Fruit fly (Drosophila melanogaster) whole organism, prepupa: Measurements from ENCODE around the gene CG14641.
"Not testable (repeated sequence)": the region's sequence is repeated elsewhere in the genome, so short reads cannot be mapped to it uniquely, and the experiment has no call there.

Experiments used
- Blimp-1 ChIP-seq: fragments of 200-800 bp; sonication (Bioruptor generic); optimal IDR thresholded peaks from 3 replicates; lab custom pipeline; 2017; ENCODE audit warnings: missing biosample characterization, missing genetic modification characterization, mild to moderate bottlenecking, moderate library complexity, missing genetic modification reagents
- CG10631 ChIP-seq: fragments of 200-800 bp; sonication (Bioruptor generic); optimal IDR thresholded peaks from 2 replicates; lab custom pipeline; 2016; ENCODE audit warnings: missing biosample characterization, missing genetic modification characterization
- CG10669 ChIP-seq: fragments of 200-800 bp; sonication (Bioruptor generic); optimal IDR thresholded peaks from 3 replicates; lab custom pipeline; 2018; ENCODE audit warnings: missing biosample characterization, mild to moderate bottlenecking, missing genetic modification characterization, moderate library complexity
- CG11294 ChIP-seq: fragments of 200-800 bp; sonication (Bioruptor generic); IDR thresholded peaks from 2 replicates; pipeline ENCODE4 v1.3.6; 2022; ENCODE audit warnings: missing biosample characterization, missing genetic modification characterization
- CG15336 ChIP-seq: fragments of 200-800 bp; sonication (Bioruptor generic); IDR thresholded peaks from 2 replicates; pipeline ENCODE4 v1.3.6; 2022; ENCODE audit warnings: missing biosample characterization, missing genetic modification characterization
- CG1621 ChIP-seq: fragments of 200-800 bp; sonication (Bioruptor generic); optimal IDR thresholded peaks from 3 replicates; lab custom pipeline; 2018; ENCODE audit warnings: missing biosample characterization, mild to moderate bottlenecking, missing genetic modification characterization
- CG16779 ChIP-seq: fragments of 200-800 bp; sonication (Bioruptor generic); optimal IDR thresholded peaks from 3 replicates; lab custom pipeline; 2017; ENCODE audit warnings: missing biosample characterization, mild to moderate bottlenecking, missing genetic modification characterization
- CG31627 ChIP-seq: fragments of 200-800 bp; sonication (Bioruptor generic); optimal IDR thresholded peaks from 3 replicates; lab custom pipeline; 2016; ENCODE audit warnings: missing biosample characterization, missing genetic modification characterization
- CG32006 ChIP-seq: fragments of 200-800 bp; sonication (Bioruptor generic); optimal IDR thresholded peaks from 3 replicates; lab custom pipeline; 2017; ENCODE audit warnings: missing biosample characterization, mild to moderate bottlenecking, missing genetic modification characterization
- CG34406 ChIP-seq: fragments of 200-800 bp; sonication (Bioruptor generic); optimal IDR thresholded peaks from 3 replicates; lab custom pipeline; 2016; ENCODE audit warnings: missing biosample characterization, missing genetic modification characterization
- CG3919 ChIP-seq: fragments of 200-800 bp; sonication (Bioruptor generic); optimal IDR thresholded peaks from 3 replicates; lab custom pipeline; 2016; ENCODE audit warnings: missing biosample characterization, missing genetic modification characterization
- CG4318 ChIP-seq: fragments of 200-800 bp; sonication (Bioruptor generic); optimal IDR thresholded peaks from 3 replicates; lab custom pipeline; 2017; ENCODE audit warnings: missing biosample characterization, mild to moderate bottlenecking, missing genetic modification characterization
- CG6163 ChIP-seq: fragments of 200-800 bp; sonication (Bioruptor generic); IDR thresholded peaks from 3 replicates; pipeline ENCODE4 v1.3.6; 2022; ENCODE audit warnings: missing biosample characterization, missing genetic modification characterization
- CG6792 ChIP-seq: fragments of 200-800 bp; sonication (Bioruptor generic); optimal IDR thresholded peaks from 3 replicates; lab custom pipeline; 2016; ENCODE audit warnings: missing biosample characterization, missing genetic modification characterization
- CG6808 ChIP-seq: fragments of 200-800 bp; sonication (Bioruptor generic); optimal IDR thresholded peaks from 3 replicates; lab custom pipeline; 2017; ENCODE audit warnings: missing biosample characterization, missing genetic modification characterization, mild to moderate bottlenecking, moderate library complexity, missing genetic modification reagents
- CG6854 ChIP-seq: fragments of 200-800 bp; sonication (Bioruptor generic); optimal IDR thresholded peaks from 2 replicates; lab custom pipeline; 2017; ENCODE audit warnings: missing biosample characterization, mild to moderate bottlenecking, missing genetic modification characterization
- CG7368 ChIP-seq: fragments of 200-800 bp; sonication (Bioruptor generic); optimal IDR thresholded peaks from 3 replicates; lab custom pipeline; 2016; ENCODE audit warnings: missing biosample characterization, missing genetic modification characterization
- CG8119 ChIP-seq: fragments of 200-800 bp; sonication (Bioruptor generic); IDR thresholded peaks from 3 replicates; pipeline ENCODE4 v1.3.6; 2022; ENCODE audit warnings: missing biosample characterization, missing genetic modification characterization
- CG8632 ChIP-seq: fragments of 200-800 bp; sonication (Bioruptor generic); optimal IDR thresholded peaks from 3 replicates; lab custom pipeline; 2016; ENCODE audit warnings: missing biosample characterization, missing genetic modification characterization
- CG9139 ChIP-seq: fragments of 200-800 bp; sonication (Bioruptor generic); optimal IDR thresholded peaks from 3 replicates; lab custom pipeline; 2017; ENCODE audit warnings: missing biosample characterization, mild to moderate bottlenecking, missing genetic modification characterization
- Eip78C ChIP-seq: fragments of 200-800 bp; sonication (Bioruptor generic); peaks from one replicate; lab custom pipeline; 2016; ENCODE audit warnings: missing biosample characterization, missing genetic modification characterization
- Eip93F ChIP-seq: fragments of 200-800 bp; sonication (Bioruptor generic); optimal IDR thresholded peaks from 2 replicates; lab custom pipeline; 2016; ENCODE audit warnings: missing biosample characterization, mild to moderate bottlenecking, missing genetic modification characterization
- Ets21C ChIP-seq: fragments of 200-800 bp; sonication (Bioruptor generic); optimal IDR thresholded peaks from 3 replicates; lab custom pipeline; 2016; ENCODE audit warnings: missing biosample characterization, missing genetic modification characterization
- Ets96B ChIP-seq: fragments of 200-800 bp; optimal IDR thresholded peaks from 2 replicates; lab custom pipeline; 2019; ENCODE audit warnings: missing biosample characterization, mild to moderate bottlenecking, missing genetic modification characterization, moderate library complexity
- Hr38 ChIP-seq: sonication (Bioruptor generic); optimal IDR thresholded peaks from 2 replicates; lab custom pipeline; 2016; ENCODE audit warnings: missing biosample characterization, missing genetic modification characterization
- Hr39 ChIP-seq: fragments of 200-800 bp; sonication (Bioruptor generic); optimal IDR thresholded peaks from 2 replicates; lab custom pipeline; 2016; ENCODE audit warnings: missing biosample characterization, missing genetic modification characterization
- Hr4 ChIP-seq: fragments of 200-800 bp; sonication (Bioruptor generic); optimal IDR thresholded peaks from 3 replicates; lab custom pipeline; 2016; ENCODE audit warnings: missing biosample characterization, missing genetic modification characterization
- Lpt ChIP-seq: fragments of 200-800 bp; sonication (Bioruptor generic); optimal IDR thresholded peaks from 3 replicates; lab custom pipeline; 2016; ENCODE audit warnings: missing biosample characterization, missing genetic modification characterization
- Met ChIP-seq: fragments of 200-800 bp; sonication (Bioruptor generic); optimal IDR thresholded peaks from 3 replicates; lab custom pipeline; 2016; ENCODE audit warnings: missing biosample characterization, missing genetic modification characterization
- OdsH ChIP-seq: fragments of 200-800 bp; sonication (Bioruptor generic); optimal IDR thresholded peaks from 3 replicates; lab custom pipeline; 2016; ENCODE audit warnings: missing biosample characterization, missing genetic modification characterization
- Smox ChIP-seq: fragments of 200-800 bp; sonication (Bioruptor generic); optimal IDR thresholded peaks from 3 replicates; lab custom pipeline; 2016; ENCODE audit warnings: missing biosample characterization, missing genetic modification characterization
- Sox102F ChIP-seq: fragments of 200-800 bp; sonication (Bioruptor generic); optimal IDR thresholded peaks from 2 replicates; lab custom pipeline; 2016; ENCODE audit warnings: missing biosample characterization, mild to moderate bottlenecking, missing genetic modification characterization
- Sox14 ChIP-seq: fragments of 200-800 bp; sonication (Bioruptor generic); optimal IDR thresholded peaks from 3 replicates; lab custom pipeline; 2016; ENCODE audit warnings: missing biosample characterization, missing genetic modification characterization
- achi ChIP-seq: fragments of 200-800 bp; sonication (Bioruptor generic); optimal IDR thresholded peaks from 3 replicates; lab custom pipeline; 2016; ENCODE audit warnings: missing biosample characterization, missing genetic modification characterization
- cyc ChIP-seq: fragments of 200-800 bp; sonication (Bioruptor generic); optimal IDR thresholded peaks from 3 replicates; lab custom pipeline; 2016; ENCODE audit warnings: missing biosample characterization, missing genetic modification characterization
- dac ChIP-seq: fragments of 200-800 bp; sonication (Bioruptor generic); optimal IDR thresholded peaks from 2 replicates; lab custom pipeline; 2017; ENCODE audit warnings: missing biosample characterization, mild to moderate bottlenecking, missing genetic modification characterization
- dsx ChIP-seq: fragments of 200-800 bp; optimal IDR thresholded peaks from 3 replicates; lab custom pipeline; 2019; ENCODE audit warnings: missing biosample characterization, mild to moderate bottlenecking, missing genetic modification characterization, moderate library complexity; ENCODE audit not compliant: poor library complexity, severe bottlenecking
- esn ChIP-seq: fragments of 200-800 bp; sonication (Bioruptor generic); optimal IDR thresholded peaks from 2 replicates; lab custom pipeline; 2016; ENCODE audit warnings: missing biosample characterization, mild to moderate bottlenecking, missing genetic modification characterization, moderate library complexity
- fd85E ChIP-seq: fragments of 200-800 bp; sonication (Bioruptor generic); optimal IDR thresholded peaks from 3 replicates; lab custom pipeline; 2016; ENCODE audit warnings: missing biosample characterization, missing genetic modification characterization
- fkh ChIP-seq: fragments of 200-800 bp; sonication (Bioruptor generic); optimal IDR thresholded peaks from 3 replicates; lab custom pipeline; 2017; ENCODE audit warnings: missing biosample characterization, mild to moderate bottlenecking, missing genetic modification characterization, moderate library complexity
- lz ChIP-seq: fragments of 200-800 bp; sonication (Bioruptor generic); optimal IDR thresholded peaks from 3 replicates; lab custom pipeline; 2016; ENCODE audit warnings: missing biosample characterization, missing genetic modification characterization
- salr ChIP-seq, 2 experiments: fragments of 200-800 bp; sonication (Bioruptor generic); optimal IDR thresholded peaks; 3 replicates each; lab custom pipeline; 2016 to 2018; ENCODE audit warnings: missing biosample characterization in 2 of 2, missing genetic modification characterization in 2 of 2, mild to moderate bottlenecking in 1 of 2
- spab ChIP-seq: fragments of 200-800 bp; sonication (Bioruptor generic); optimal IDR thresholded peaks from 2 replicates; lab custom pipeline; 2017; ENCODE audit warnings: missing biosample characterization, mild to moderate bottlenecking, missing genetic modification characterization, missing genetic modification reagents
- ss ChIP-seq, 2 experiments: fragments of 200-800 bp; sonication (Bioruptor generic); optimal IDR thresholded peaks; 2 replicates in 1 of 2; 3 replicates in 1 of 2; lab custom pipeline; 2017 to 2018; ENCODE audit warnings: mild to moderate bottlenecking in 2 of 2, missing biosample characterization in 2 of 2, missing genetic modification characterization in 2 of 2, moderate library complexity in 1 of 2
- svp ChIP-seq: fragments of 200-800 bp; sonication (Bioruptor generic); peaks from one replicate; lab custom pipeline; 2016; ENCODE audit warnings: missing biosample characterization, missing genetic modification characterization
- topi ChIP-seq: fragments of 200-800 bp; sonication (Bioruptor generic); optimal IDR thresholded peaks from 3 replicates; lab custom pipeline; 2016; ENCODE audit warnings: missing biosample characterization, missing genetic modification characterization

CG14641 gene

DNA sequence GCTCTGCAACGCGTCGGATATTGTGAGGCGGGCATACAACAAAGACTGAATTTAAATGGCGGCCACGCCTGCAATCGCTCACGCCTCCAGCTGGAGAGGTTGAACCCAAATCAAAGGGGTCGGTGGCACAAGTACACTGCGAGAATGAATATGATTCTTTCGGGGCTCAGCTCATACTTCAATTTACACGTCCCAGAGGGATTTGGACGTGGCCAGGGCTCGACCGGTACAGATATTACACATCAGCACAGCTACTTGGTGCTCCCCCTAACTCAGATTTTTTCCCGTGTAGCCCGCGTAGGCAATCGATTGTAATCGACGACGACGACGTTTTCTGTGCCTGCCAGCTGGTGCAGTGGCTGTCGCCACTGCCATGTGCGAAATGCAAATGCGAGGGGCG lies 18.1 kb downstream of the CG14641 start (continued):
- TF ChIP-seq OdsH (GFP tag; lab: Kevin White, UChicago) (peak; percentile 92), CG7368 (GFP tag; lab: Kevin White, UChicago) (peak; percentile 93), Smox (GFP tag; lab: Kevin White, UChicago) (peak; percentile 76), topi (GFP tag; lab: Kevin White, UChicago) (peak; percentile 86), CG8119 (GFP tag; lab: Robert Waterston, UW) (peak; percentile 88), fkh (GFP tag; lab: Kevin White, UChicago) (no peak), CG4318 (GFP tag; lab: Kevin White, UChicago) (peak; percentile 80), Eip93F (GFP tag; lab: Kevin White, UChicago) (peak; percentile 30), CG11294 (GFP tag; lab: Robert Waterston, UW) (peak; percentile 89), CG34406 (GFP tag; lab: Kevin White, UChicago) (peak; percentile 77), CG9139 (peak; percentile 80), esn (GFP tag; lab: Kevin White, UChicago) (peak; percentile 81), dac (peak; percentile 83), fd85E (GFP tag; lab: Kevin White, UChicago) (peak; percentile 55), CG6792 (peak; percentile 88), CG10669 (GFP tag; lab: Kevin White, UChicago) (peak; percentile 88), CG10631 (peak; percentile 85), CG16779 (tag; lab: Kevin White, UChicago) (peak; percentile 65)

DNA sequence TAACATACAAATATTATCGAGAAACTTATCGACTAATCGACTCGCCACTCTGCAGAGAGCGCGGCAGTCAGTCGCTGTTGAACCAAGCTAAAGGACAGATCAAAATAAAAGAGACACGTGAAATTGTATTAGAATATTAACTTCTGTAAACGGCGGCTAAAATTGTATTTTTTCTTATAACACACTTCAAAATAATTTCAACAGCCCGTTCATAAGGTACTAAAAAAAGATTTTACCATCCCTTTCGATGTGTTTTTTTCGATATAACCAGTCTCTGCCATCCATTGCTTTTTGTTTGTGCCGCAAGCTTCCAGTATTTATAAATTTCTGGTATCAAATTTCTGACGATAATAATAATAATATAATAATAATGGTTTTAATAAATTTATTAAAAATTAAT lies 20.7 kb downstream of the CG14641 start, which contains the start of gene aux:
aux (plus strand) TSS at position 301 of the 400 bp plus-strand sequence.
- TF ChIP-seq spab, topi, Sox14 (GFP tag; lab: Kevin White, UChicago): not testable (repeated sequence)

DNA sequence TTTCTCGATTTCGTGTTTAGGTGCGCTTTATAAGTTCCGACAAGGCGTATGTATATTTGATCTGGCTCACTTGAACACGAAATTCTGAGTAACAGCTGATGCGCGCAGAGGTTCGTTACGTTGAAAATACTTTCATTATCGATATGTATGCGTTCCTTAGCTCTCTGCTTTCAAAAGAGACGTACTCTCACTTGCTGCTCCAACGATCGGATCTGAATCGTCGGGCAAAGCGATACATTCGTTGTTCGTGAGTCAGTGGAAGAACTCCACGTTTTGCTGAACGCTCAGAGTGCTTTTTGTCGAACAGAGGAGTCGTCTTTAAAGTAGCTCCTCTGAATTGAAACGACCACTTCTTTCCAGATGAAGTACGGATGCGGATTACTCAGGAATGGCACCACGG lies 35.1 kb downstream of the CG14641 start, which contains the start of gene beta-Man:
beta-Man (plus strand) TSS at position 152 of the 400 bp plus-strand sequence.
- TF ChIP-seq CG6792 (no peak), Ets96B (tag; lab: Kevin White, UChicago) (no peak), Sox102F (GFP tag; lab: Kevin White, UChicago) (peak; percentile 17), CG1621 (tag; lab: Kevin White, UChicago) (peak; percentile 67), CG6854 (GFP tag; lab: Kevin White, UChicago) (peak; percentile 65), CG34406 (GFP tag; lab: Kevin White, UChicago) (no peak), CG3919 (no peak), Blimp-1 (GFP tag; lab: Kevin White, UChicago) (peak; percentile 81), achi (GFP tag; lab: Kevin White, UChicago) (no peak), CG6808 (GFP tag; lab: Kevin White, UChicago) (no peak), CG4318 (GFP tag; lab: Kevin White, UChicago) (no peak), Hr39 (GFP tag; lab: Kevin White, UChicago) (no peak), Lpt (peak; percentile 9), svp (no peak), ss (GFP tag; optimal IDR thresholded peaks at IDR 0.05; lab: Kevin White, UChicago) (no peak), Met (GFP tag; lab: Kevin White, UChicago) (no peak), Eip78C (GFP tag; lab: Kevin White, UChicago) (peak; percentile 68), CG8119 (GFP tag; lab: Robert Waterston, UW) (no peak), esn (GFP tag; lab: Kevin White, UChicago) (peak; percentile 12), CG10669 (GFP tag; lab: Kevin White, UChicago) (no peak), CG15336 (GFP tag; lab: Robert Waterston, UW) (no peak), salr (GFP tag; optimal IDR thresholded peaks at IDR 0.05; lab: Kevin White, UChicago) (no peak), CG32006 (GFP tag; lab: Kevin White, UChicago) (no peak), fkh (GFP tag; lab: Kevin White, UChicago) (no peak), cyc (GFP tag; lab: Kevin White, UChicago) (no peak), lz (GFP tag; lab: Kevin White, UChicago) (no peak), CG9139 (peak; percentile 31), Eip93F (GFP tag; lab: Kevin White, UChicago) (no peak), Sox14 (GFP tag; lab: Kevin White, UChicago) (peak; percentile 14), dsx (GFP tag; lab: Kevin White, UChicago) (peak; percentile 8), CG16779 (tag; lab: Kevin White, UChicago) (no peak), CG11294 (GFP tag; lab: Robert Waterston, UW) (no peak), Hr4 (no peak), Hr38 (GFP tag; lab: Kevin White, UChicago) (no peak), OdsH (GFP tag; lab: Kevin White, UChicago) (no peak), CG31627 (GFP tag; lab: Kevin White, UChicago) (no peak), Ets21C (GFP tag; lab: Kevin White, UChicago) (no peak), CG8632 (GFP tag; lab: Kevin White, UChicago) (no peak), CG6163 (GFP tag; lab: Robert Waterston, UW) (no peak)
